Worm (Caenorhabditis elegans): Measurements from ENCODE around the gene str-69.

DNA sequence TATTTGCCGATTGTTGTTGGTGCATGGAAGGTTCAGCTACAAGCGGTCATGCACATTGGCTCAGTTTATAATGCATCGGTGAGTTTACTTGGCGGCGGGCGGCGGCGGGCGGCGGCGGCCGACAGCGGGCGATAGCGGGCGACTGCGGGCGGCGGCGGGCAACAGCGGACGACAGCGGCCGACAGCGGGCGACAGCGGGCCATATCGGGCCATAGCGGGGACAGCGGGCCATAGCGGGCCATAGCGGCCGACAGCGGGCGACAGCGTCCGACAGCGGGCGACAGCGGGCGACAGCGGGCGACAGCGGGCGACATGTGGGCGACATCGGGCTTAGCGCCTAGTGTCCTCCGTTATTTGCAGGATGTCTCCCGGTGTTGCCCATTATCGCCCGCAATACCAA lies 26.4 kb upstream of the str-69 start:
- TF ChIP-seq nhr-28 (tag; optimal IDR thresholded peaks at IDR 0.05) = no peak
- TF ChIP-seq nhr-71 (tag; optimal IDR thresholded peaks at IDR 0.05) = no peak
- TF ChIP-seq unc-62 (GFP tag; optimal IDR thresholded peaks at IDR 0.05) = no peak
